Worm (Caenorhabditis elegans): ENCODE results near the gene ZK856.11.

DNA sequence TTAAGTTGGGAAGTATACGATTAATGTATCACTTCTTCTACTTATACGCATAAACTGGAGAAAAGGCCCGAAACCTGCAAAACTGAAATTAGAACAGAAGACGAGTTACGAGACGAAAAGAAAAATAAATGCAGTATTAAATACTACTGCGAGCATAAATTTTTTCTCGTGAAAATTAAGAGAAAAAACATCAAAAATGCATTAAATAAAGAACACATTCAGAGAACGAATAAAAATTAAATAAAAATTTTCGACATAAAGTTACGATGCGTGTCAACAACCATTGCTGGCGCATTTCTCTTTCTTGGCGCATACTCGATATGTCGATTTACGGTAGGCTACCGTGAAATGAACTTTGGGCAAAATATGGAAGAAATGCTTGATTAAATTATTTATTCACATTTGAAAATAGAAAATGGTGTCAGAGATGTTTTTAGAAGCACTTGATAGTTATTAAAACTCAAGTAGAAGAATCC is at the start of gene ZK856.11, which contains the start of gene ZK856.19:
- TF ChIP-seq ztf-4 (tag; optimal IDR thresholded peaks at IDR 0.05) (no peak), lsy-2 (tag; optimal IDR thresholded peaks at IDR 0.05) (peak; percentile 67 to 89)

Data from whole organism, L2 larva.